Worm (Caenorhabditis elegans) whole organism, early embryonic: ENCODE measurements around the gene C32B5.13.
"Not testable (repeated sequence)": the region's sequence is repeated elsewhere in the genome, so short reads cannot be mapped to it uniquely, and the experiment has no call there.

ENCODE experiments used
- B0310.2 ChIP-seq: sonication (generic microtip); optimal IDR thresholded peaks from 2 replicates; lab custom pipeline; 2016; ENCODE audit warnings: mild to moderate bottlenecking, missing genetic modification characterization, missing compliant biosample characterization
- F13C5.2 ChIP-seq: sonication (generic microtip); optimal IDR thresholded peaks from 2 replicates; lab custom pipeline; 2017; ENCODE audit warnings: mild to moderate bottlenecking, missing genetic modification characterization, inconsistent platforms, missing compliant biosample characterization
- aly-1 ChIP-seq: sonication (generic microtip); optimal IDR thresholded peaks from 2 replicates; lab custom pipeline; 2016; ENCODE audit warnings: missing genetic modification characterization, missing compliant biosample characterization
- ama-1 ChIP-seq: fragments of 150-350 bp; optimal IDR thresholded peaks from 2 replicates; lab custom pipeline; 2014
- ceh-13 ChIP-seq: fragments of 200-800 bp; sonication (Bioruptor generic); optimal IDR thresholded peaks from 2 replicates; lab custom pipeline; 2018; ENCODE audit warnings: mild to moderate bottlenecking, missing genetic modification characterization, missing compliant biosample characterization
- ceh-36 ChIP-seq: sonication (generic microtip); optimal IDR thresholded peaks from 2 replicates; lab custom pipeline; 2016; ENCODE audit warnings: missing genetic modification characterization, inconsistent platforms, missing compliant biosample characterization
- ets-7 ChIP-seq: sonication (generic microtip); optimal IDR thresholded peaks from 2 replicates; lab custom pipeline; 2016; ENCODE audit warnings: missing genotype, missing genetic modification characterization, missing compliant biosample characterization
- flt-1 ChIP-seq: fragments of 200-800 bp; sonication (Bioruptor generic); IDR thresholded peaks from 2 replicates; pipeline ENCODE4 v1.3.6; 2022; ENCODE audit warnings: missing genetic modification characterization, missing compliant biosample characterization
- hmbx-1 ChIP-seq: sonication (generic microtip); optimal IDR thresholded peaks from 2 replicates; lab custom pipeline; 2016; ENCODE audit warnings: mild to moderate bottlenecking, missing genetic modification characterization, missing compliant biosample characterization
- hmg-4 ChIP-seq: fragments of 200-800 bp; sonication (Bioruptor generic); optimal IDR thresholded peaks from 2 replicates; lab custom pipeline; 2018; ENCODE audit warnings: mild to moderate bottlenecking, missing genetic modification characterization, missing compliant biosample characterization
- hnd-1 ChIP-seq: sonication (generic microtip); optimal IDR thresholded peaks from 2 replicates; lab custom pipeline; 2016; ENCODE audit warnings: missing genetic modification characterization, missing compliant biosample characterization
- pes-1 ChIP-seq: fragments of 200-800 bp; sonication (Bioruptor generic); IDR thresholded peaks from 2 replicates; pipeline ENCODE4 v1.3.6; 2022; ENCODE audit warnings: missing genetic modification reagents, missing genetic modification characterization, missing compliant biosample characterization
- scrt-1 ChIP-seq: fragments of 200-800 bp; sonication (Bioruptor generic); IDR thresholded peaks from 2 replicates; pipeline ENCODE4 v1.3.6; 2022; ENCODE audit warnings: missing genetic modification characterization, missing compliant biosample characterization
- sea-1 ChIP-seq: fragments of 200-800 bp; sonication (Bioruptor generic); conservative IDR thresholded peaks from 2 replicates; pipeline ENCODE4 v1.3.6; 2022; ENCODE audit warnings: missing genetic modification characterization, missing compliant biosample characterization
- tbx-11 ChIP-seq: fragments of 200-800 bp; sonication (Bioruptor generic); IDR thresholded peaks from 2 replicates; pipeline ENCODE4 v1.3.6; 2022; ENCODE audit warnings: missing genetic modification characterization, missing compliant biosample characterization
- tbx-37 ChIP-seq: fragments of 200-800 bp; sonication (Bioruptor generic); conservative IDR thresholded peaks from 2 replicates; pipeline ENCODE4 v1.3.6; 2022; ENCODE audit warnings: missing genetic modification reagents, missing genetic modification characterization, missing compliant biosample characterization
- tra-4 ChIP-seq: sonication (generic microtip); optimal IDR thresholded peaks from 2 replicates; lab custom pipeline; 2017; ENCODE audit warnings: missing genetic modification characterization, missing compliant biosample characterization

Gene C32B5.13

ce11 chrII:961961-962360 is at the start of gene C32B5.13:
Gene C32B5.13, minus strand, starts transcription at chrII:962061.
- TF ChIP-seq F13C5.2 (tag; lab: Kevin White, UChicago) = no peak
- TF ChIP-seq tbx-37 (GFP tag; lab: Robert Waterston, UW) = no peak
- no peak for TF ChIP-seq tbx-11 (GFP tag; lab: Robert Waterston, UW)
- TF ChIP-seq hnd-1 (tag; lab: Kevin White, UChicago) = no peak
- TF ChIP-seq tra-4 (tag; lab: Kevin White, UChicago) = no peak
- TF ChIP-seq aly-1 (tag; lab: Kevin White, UChicago) = no peak
- TF ChIP-seq ceh-13 (GFP tag; lab: Kevin White, UChicago) = no peak
- no peak for TF ChIP-seq hmg-4 (GFP tag; lab: Kevin White, UChicago)
- TF ChIP-seq ets-7 = no peak

ce11 chrII:1006375-1006774 is 44.5 kb upstream of the C32B5.13 start, which contains the start of gene F45D11.14:
Gene F45D11.14, minus strand, starts transcription at chrII:1006475.
- TF ChIP-seq aly-1 (tag; lab: Kevin White, UChicago); hnd-1 (tag; lab: Kevin White, UChicago); tbx-11 (GFP tag; lab: Robert Waterston, UW): not testable (repeated sequence)

- TF ChIP-seq sea-1 (GFP tag; lab: Robert Waterston, UW) (no peak), F13C5.2 (tag; lab: Kevin White, UChicago) (no peak), tbx-11 (GFP tag; lab: Robert Waterston, UW) (no peak), ets-7 (no peak), B0310.2 (no peak), scrt-1 (GFP tag; lab: Robert Waterston, UW) (no peak), ceh-13 (GFP tag; lab: Kevin White, UChicago) (no peak), flt-1 (GFP tag; lab: Robert Waterston, UW) (no peak), hnd-1 (tag; lab: Kevin White, UChicago) (no peak), hmg-4 (GFP tag; lab: Kevin White, UChicago) (no peak), pes-1 (GFP tag; lab: Robert Waterston, UW) (no peak), tra-4 (tag; lab: Kevin White, UChicago) (no peak), aly-1 (tag; lab: Kevin White, UChicago) (no peak), hmbx-1 (tag; lab: Kevin White, UChicago) (no peak), ama-1 (lab: Kevin White, UChicago) (no peak), ceh-36 (no peak), tbx-37 (GFP tag; lab: Robert Waterston, UW) (no peak)
Observed at ce11 chrII:1001351-1001750, 39.5 kb upstream of the C32B5.13 start, which contains the start of the genes fbxb-30 and F45D11.5. Gene fbxb-30, minus strand, starts transcription at chrII:1001451. Gene F45D11.5, plus strand, starts transcription at chrII:1001702.

ce11 chrII:999493-999892 is 37.6 kb upstream of the C32B5.13 start, which contains the start of gene fbxb-29:
Gene fbxb-29, minus strand, starts transcription at chrII:999593.
- TF ChIP-seq ceh-13 (GFP tag; lab: Kevin White, UChicago) = no peak
- no peak for TF ChIP-seq tbx-37 (GFP tag; lab: Robert Waterston, UW)
- no peak for TF ChIP-seq tra-4 (tag; lab: Kevin White, UChicago)
- TF ChIP-seq tbx-11 (GFP tag; lab: Robert Waterston, UW) = no peak
- TF ChIP-seq pes-1 (GFP tag; lab: Robert Waterston, UW) = no peak

ce11 chrII:996112-996511 is 34.3 kb upstream of the C32B5.13 start, which contains the start of gene F45D11.11:
Gene F45D11.11, minus strand, starts transcription at chrII:996212.
- not testable (repeated sequence) for TF ChIP-seq hmg-4 (GFP tag; lab: Kevin White, UChicago); tbx-37 (GFP tag; lab: Robert Waterston, UW); hnd-1 (tag; lab: Kevin White, UChicago)

ce11 chrII:994231-994630 is 32.4 kb upstream of the C32B5.13 start, which contains the start of gene F45D11.7:
Gene F45D11.7, plus strand, starts transcription at chrII:994531.
- not testable (repeated sequence) for TF ChIP-seq ceh-13 (GFP tag; lab: Kevin White, UChicago); B0310.2; F13C5.2 (tag; lab: Kevin White, UChicago)

ce11 chrII:991300-991699 is 29.4 kb upstream of the C32B5.13 start, which contains the start of gene fbxc-42:
Gene fbxc-42, plus strand, starts transcription at chrII:991600.
- TF ChIP-seq pes-1 (GFP tag; lab: Robert Waterston, UW) = no peak
- no peak for TF ChIP-seq tbx-37 (GFP tag; lab: Robert Waterston, UW)
- TF ChIP-seq hmbx-1 (tag; lab: Kevin White, UChicago) = no peak
- no peak for TF ChIP-seq ceh-36
- no peak for TF ChIP-seq aly-1 (tag; lab: Kevin White, UChicago)
- TF ChIP-seq hnd-1 (tag; lab: Kevin White, UChicago) = no peak
- no peak for TF ChIP-seq scrt-1 (GFP tag; lab: Robert Waterston, UW)
- TF ChIP-seq sea-1 (GFP tag; lab: Robert Waterston, UW) = no peak
- TF ChIP-seq B0310.2 = no peak
- no peak for TF ChIP-seq tbx-11 (GFP tag; lab: Robert Waterston, UW)
- no peak for TF ChIP-seq F13C5.2 (tag; lab: Kevin White, UChicago)
- no peak for TF ChIP-seq hmg-4 (GFP tag; lab: Kevin White, UChicago)
- TF ChIP-seq ceh-13 (GFP tag; lab: Kevin White, UChicago) = no peak
- TF ChIP-seq ama-1 (lab: Kevin White, UChicago) = no peak
- no peak for TF ChIP-seq ets-7
- no peak for TF ChIP-seq tra-4 (tag; lab: Kevin White, UChicago)
- no peak for TF ChIP-seq flt-1 (GFP tag; lab: Robert Waterston, UW)

DNA sequence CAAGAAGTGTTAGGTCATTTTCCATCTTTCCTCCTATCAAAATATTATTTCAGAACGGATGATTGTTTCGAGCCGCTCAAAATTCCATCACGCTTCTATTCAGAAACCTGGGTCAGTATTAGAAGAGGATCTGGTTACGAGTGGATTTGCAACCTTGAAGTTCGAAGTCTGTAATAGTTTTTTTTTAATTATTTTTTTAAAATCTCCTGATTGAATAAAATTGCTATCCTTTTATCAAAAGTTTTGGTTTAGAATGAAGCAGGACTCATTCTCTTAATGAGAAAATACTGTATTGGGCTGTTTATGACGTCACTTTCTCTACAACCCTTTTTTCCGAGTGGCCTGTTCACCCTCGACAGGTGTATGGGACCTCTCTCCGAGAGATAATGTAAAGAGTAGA is 26.6 kb upstream of the C32B5.13 start, which contains the start of gene fbxc-39:
Gene fbxc-39, plus strand, starts transcription at position 301 of the 400 bp plus-strand sequence.
- no peak for TF ChIP-seq sea-1 (GFP tag; lab: Robert Waterston, UW)
- TF ChIP-seq scrt-1 (GFP tag; lab: Robert Waterston, UW) = no peak
- TF ChIP-seq hmbx-1 (tag; lab: Kevin White, UChicago) = no peak
- TF ChIP-seq tbx-11 (GFP tag; lab: Robert Waterston, UW) = no peak
- TF ChIP-seq F13C5.2 (tag; lab: Kevin White, UChicago) = no peak
- TF ChIP-seq hnd-1 (tag; lab: Kevin White, UChicago) = no peak
- TF ChIP-seq ceh-13 (GFP tag; lab: Kevin White, UChicago) = no peak
- TF ChIP-seq tra-4 (tag; lab: Kevin White, UChicago) = no peak
- no peak for TF ChIP-seq hmg-4 (GFP tag; lab: Kevin White, UChicago)
